Worm (Caenorhabditis elegans) whole organism, young adult: ENCODE data around the gene cyp-34A9.

Experiments
- B0019.2 ChIP-seq: fragments of 200-800 bp; sonication (Bioruptor generic); conservative IDR thresholded peaks from 2 replicates; pipeline ENCODE4 v1.3.6; 2022; ENCODE audit warnings: missing genetic modification reagents, missing genetic modification characterization, missing compliant biosample characterization
- B0035.1 ChIP-seq: sonication (generic microtip); optimal IDR thresholded peaks from 2 replicates; lab custom pipeline; 2016; ENCODE audit warnings: missing genetic modification characterization, mild to moderate bottlenecking, missing compliant biosample characterization, missing genotype, missing genetic modification reagents
- B0261.1 ChIP-seq: sonication (generic microtip); optimal IDR thresholded peaks from 2 replicates; lab custom pipeline; 2016; ENCODE audit warnings: mild to moderate bottlenecking, missing genetic modification characterization, moderate library complexity, missing compliant biosample characterization
- C17E4.6 ChIP-seq: fragments of 200-800 bp; sonication (Bioruptor generic); IDR thresholded peaks from 2 replicates; pipeline ENCODE4 v1.3.6; 2022; ENCODE audit warnings: missing genetic modification reagents, missing genetic modification characterization, missing compliant biosample characterization
- F23B12.7 ChIP-seq: sonication (generic microtip); optimal IDR thresholded peaks from 2 replicates; lab custom pipeline; 2017; ENCODE audit warnings: missing genetic modification characterization, mild to moderate bottlenecking, missing compliant biosample characterization, antibody characterized with exemption, moderate library complexity; ENCODE audit not compliant: insufficient read depth
- F37B4.10 ChIP-seq: fragments of 200-800 bp; sonication (Bioruptor generic); IDR thresholded peaks from 2 replicates; pipeline ENCODE4 v1.3.6; 2022; ENCODE audit warnings: missing genetic modification characterization, missing compliant biosample characterization
- F49E8.2 ChIP-seq: sonication (generic microtip); optimal IDR thresholded peaks from 3 replicates; lab custom pipeline; 2017; ENCODE audit warnings: missing genetic modification characterization, mild to moderate bottlenecking, missing compliant biosample characterization, antibody characterized with exemption, moderate library complexity; ENCODE audit not compliant: insufficient read depth
- K11D2.4 ChIP-seq: fragments of 200-800 bp; sonication (Bioruptor generic); IDR thresholded peaks from 2 replicates; pipeline ENCODE4 v1.3.6; 2022; ENCODE audit warnings: missing genetic modification reagents, missing genetic modification characterization, missing compliant biosample characterization
- T07F8.4 ChIP-seq: sonication (generic microtip); optimal IDR thresholded peaks from 2 replicates; lab custom pipeline; 2016; ENCODE audit warnings: mild to moderate bottlenecking, missing genetic modification characterization, moderate library complexity, missing compliant biosample characterization
- ZK185.1 ChIP-seq: sonication (generic microtip); optimal IDR thresholded peaks from 2 replicates; lab custom pipeline; 2016; ENCODE audit warnings: mild to moderate bottlenecking, missing genetic modification characterization, missing compliant biosample characterization; ENCODE audit not compliant: poor library complexity, severe bottlenecking
- ama-1 ChIP-seq, 3 experiments: fragments of 150-350 bp in 1 of 3; sonication (generic microtip) in 2 of 3; optimal IDR thresholded peaks; 2 replicates each; lab custom pipeline; 2014 to 2018; ENCODE audit warnings: missing biosample characterization in 2 of 3, missing genetic modification characterization in 2 of 3, missing genetic modification reagents in 2 of 3
- athp-1 ChIP-seq: sonication (generic microtip); optimal IDR thresholded peaks from 2 replicates; lab custom pipeline; 2017; ENCODE audit warnings: mild to moderate bottlenecking, missing genetic modification characterization, missing compliant biosample characterization
- attf-5 ChIP-seq: fragments of 200-800 bp; sonication (Bioruptor generic); optimal IDR thresholded peaks from 2 replicates; lab custom pipeline; 2018; ENCODE audit warnings: mild to moderate bottlenecking, missing genetic modification characterization, missing compliant biosample characterization
- attf-6 ChIP-seq: fragments of 200-800 bp; sonication (Bioruptor generic); IDR thresholded peaks from 2 replicates; pipeline ENCODE4 v1.3.6; 2022; ENCODE audit warnings: missing genetic modification reagents, missing genetic modification characterization, missing compliant biosample characterization
- bed-1 ChIP-seq: fragments of 200-800 bp; sonication (Bioruptor generic); IDR thresholded peaks from 2 replicates; pipeline ENCODE4 v1.3.6; 2022; ENCODE audit warnings: missing genetic modification reagents, missing genetic modification characterization, missing compliant biosample characterization
- ceh-100 ChIP-seq: fragments of 200-800 bp; sonication (Bioruptor generic); IDR thresholded peaks from 2 replicates; pipeline ENCODE4 v1.3.6; 2022; ENCODE audit warnings: missing genetic modification reagents, missing genetic modification characterization, missing compliant biosample characterization
- chd-7 ChIP-seq: sonication (generic microtip); optimal IDR thresholded peaks from 2 replicates; lab custom pipeline; 2016; ENCODE audit warnings: mild to moderate bottlenecking, missing genetic modification characterization, moderate library complexity, missing compliant biosample characterization
- dpff-1 ChIP-seq: sonication (generic microtip); optimal IDR thresholded peaks from 2 replicates; lab custom pipeline; 2017; ENCODE audit warnings: mild to moderate bottlenecking, missing genetic modification characterization, missing compliant biosample characterization
- dpl-1 ChIP-seq: fragments of 150-350 bp; optimal IDR thresholded peaks from 2 replicates; lab custom pipeline; 2014; ENCODE audit warnings: missing biosample characterization, missing genetic modification reagents, missing genetic modification characterization
- efl-1 ChIP-seq: fragments of 150-350 bp; optimal IDR thresholded peaks from 2 replicates; lab custom pipeline; 2014; ENCODE audit warnings: missing biosample characterization, missing genetic modification reagents, missing genetic modification characterization
- egl-18 ChIP-seq: fragments of 200-800 bp; sonication (Bioruptor generic); IDR thresholded peaks from 2 replicates; pipeline ENCODE4 v1.3.6; 2022; ENCODE audit warnings: missing genetic modification reagents, missing genetic modification characterization, missing compliant biosample characterization
- hlh-12 ChIP-seq: sonication (generic microtip); optimal IDR thresholded peaks from 2 replicates; lab custom pipeline; 2016; ENCODE audit warnings: missing genetic modification characterization, missing compliant biosample characterization
- hlh-26 ChIP-seq: fragments of 200-800 bp; sonication (Bioruptor generic); conservative IDR thresholded peaks from 2 replicates; pipeline ENCODE4 v1.3.6; 2022; ENCODE audit warnings: missing genetic modification reagents, missing genetic modification characterization, missing compliant biosample characterization
- hmg-1.2 ChIP-seq: fragments of 200-800 bp; sonication (Bioruptor generic); IDR thresholded peaks from 2 replicates; pipeline ENCODE4 v1.3.6; 2022; ENCODE audit warnings: missing genetic modification reagents, missing genetic modification characterization, missing compliant biosample characterization
- hsf-1 ChIP-seq: fragments of 200-800 bp; sonication (Bioruptor generic); IDR thresholded peaks from 2 replicates; pipeline ENCODE4 v1.3.6; 2022; ENCODE audit warnings: missing genetic modification reagents, missing genetic modification characterization, missing compliant biosample characterization
- lin-26 ChIP-seq: fragments of 200-800 bp; sonication (Bioruptor generic); IDR thresholded peaks from 2 replicates; pipeline ENCODE4 v1.3.6; 2022; ENCODE audit warnings: missing genetic modification reagents, missing genetic modification characterization, missing compliant biosample characterization
- lin-35 ChIP-seq, 3 experiments: fragments of 150-350 bp in 2 of 3; sonication (generic microtip) in 1 of 3; optimal IDR thresholded peaks; 2 replicates each; lab custom pipeline; 2014 to 2018; ENCODE audit warnings: missing biosample characterization in 3 of 3, missing genetic modification characterization in 3 of 3, missing genetic modification reagents in 3 of 3
- lin-40 ChIP-seq: sonication (generic microtip); optimal IDR thresholded peaks from 2 replicates; lab custom pipeline; 2016; ENCODE audit warnings: missing genetic modification characterization, mild to moderate bottlenecking, missing compliant biosample characterization, missing genotype, missing genetic modification reagents
- lir-1 ChIP-seq: fragments of 200-800 bp; sonication (Bioruptor generic); conservative IDR thresholded peaks from 2 replicates; pipeline ENCODE4 v1.3.6; 2022; ENCODE audit warnings: missing genetic modification reagents, missing genetic modification characterization, missing compliant biosample characterization
- lsl-1 ChIP-seq: fragments of 200-800 bp; sonication (Bioruptor generic); optimal IDR thresholded peaks from 2 replicates; lab custom pipeline; 2018; ENCODE audit warnings: mild to moderate bottlenecking, missing genetic modification characterization, moderate library complexity, missing compliant biosample characterization
- lsy-27 ChIP-seq: sonication (generic microtip); optimal IDR thresholded peaks from 2 replicates; lab custom pipeline; 2017; ENCODE audit warnings: missing genetic modification characterization, mild to moderate bottlenecking, missing compliant biosample characterization, antibody characterized with exemption, missing genotype, borderline replicate concordance; ENCODE audit not compliant: insufficient read depth
- madf-10 ChIP-seq: sonication (generic microtip); optimal IDR thresholded peaks from 2 replicates; lab custom pipeline; 2016; ENCODE audit warnings: mild to moderate bottlenecking, missing genetic modification characterization, missing compliant biosample characterization
- madf-8 ChIP-seq: fragments of 200-800 bp; sonication (Bioruptor generic); conservative IDR thresholded peaks from 2 replicates; pipeline ENCODE4 v1.3.6; 2022; ENCODE audit warnings: missing genetic modification reagents, missing genetic modification characterization, missing compliant biosample characterization
- mcd-1 ChIP-seq: fragments of 200-800 bp; sonication (Bioruptor generic); IDR thresholded peaks from 2 replicates; pipeline ENCODE4 v1.3.6; 2022; ENCODE audit warnings: missing genetic modification reagents, missing genetic modification characterization, missing compliant biosample characterization
- mes-4 ChIP-seq: sonication (generic microtip); optimal IDR thresholded peaks from 2 replicates; lab custom pipeline; 2016; ENCODE audit warnings: missing genotype, missing genetic modification characterization, missing compliant biosample characterization
- nhr-120 ChIP-seq: fragments of 200-800 bp; sonication (Bioruptor generic); IDR thresholded peaks from 2 replicates; pipeline ENCODE4 v1.3.6; 2022; ENCODE audit warnings: missing genetic modification characterization, missing compliant biosample characterization
- nhr-179 ChIP-seq: sonication (generic microtip); optimal IDR thresholded peaks from 2 replicates; lab custom pipeline; 2016; ENCODE audit warnings: mild to moderate bottlenecking, missing genetic modification characterization, missing compliant biosample characterization
- pbrm-1 ChIP-seq: fragments of 200-800 bp; sonication (Bioruptor generic); IDR thresholded peaks from 2 replicates; pipeline ENCODE4 v1.3.6; 2022; ENCODE audit warnings: missing genetic modification reagents, missing genetic modification characterization, missing compliant biosample characterization
- sdz-38 ChIP-seq: sonication (generic microtip); optimal IDR thresholded peaks from 2 replicates; lab custom pipeline; 2016; ENCODE audit warnings: missing genotype, missing genetic modification characterization, missing compliant biosample characterization
- sea-2 ChIP-seq: fragments of 200-800 bp; sonication (Bioruptor generic); IDR thresholded peaks from 2 replicates; pipeline ENCODE4 v1.3.6; 2022; ENCODE audit warnings: missing genetic modification characterization, missing compliant biosample characterization
- snpc-1.3 ChIP-seq: sonication (generic microtip); optimal IDR thresholded peaks from 2 replicates; lab custom pipeline; 2017; ENCODE audit warnings: missing genetic modification characterization, mild to moderate bottlenecking, missing compliant biosample characterization, antibody characterized with exemption, moderate library complexity, missing genotype, missing genetic modification reagents; ENCODE audit not compliant: insufficient read depth
- snpc-4 ChIP-seq, 5 experiments: fragments of 150-350 bp in 1 of 5; sonication (generic microtip) in 4 of 5; optimal IDR thresholded peaks; 2 replicates each; lab custom pipeline; 2014 to 2018; ENCODE audit warnings: missing genetic modification characterization in 5 of 5, missing biosample characterization in 3 of 5, antibody characterized with exemption in 2 of 5, mild to moderate bottlenecking in 2 of 5, missing compliant biosample characterization in 2 of 5, missing genotype in 2 of 5, moderate library complexity in 2 of 5, missing genetic modification reagents in 1 of 5
- tbp1 ChIP-seq: fragments of 200-800 bp; sonication (Bioruptor generic); optimal IDR thresholded peaks from 2 replicates; lab custom pipeline; 2018; ENCODE audit warnings: mild to moderate bottlenecking, missing genetic modification characterization, missing compliant biosample characterization
- xnd-1 ChIP-seq: sonication (generic microtip); optimal IDR thresholded peaks from 2 replicates; lab custom pipeline; 2016; ENCODE audit warnings: missing genotype, missing genetic modification reagents, missing genetic modification characterization, missing compliant biosample characterization
- zfh-2 ChIP-seq: fragments of 200-800 bp; sonication (Bioruptor generic); conservative IDR thresholded peaks from 2 replicates; pipeline ENCODE4 v1.3.6; 2022; ENCODE audit warnings: missing genetic modification reagents, missing genetic modification characterization, missing compliant biosample characterization
- ztf-6 ChIP-seq: fragments of 200-800 bp; sonication (Bioruptor generic); IDR thresholded peaks from 2 replicates; pipeline ENCODE4 v1.3.6; 2022; ENCODE audit warnings: missing genetic modification reagents, missing genetic modification characterization, missing compliant biosample characterization

cyp-34A9 gene

ce11 chrV:3929099-3929498 lies 41.2 kb downstream of the cyp-34A9 start, which contains the start of gene srx-64:
srx-64 (plus strand) TSS chrV:3929399.
- TF ChIP-seq B0261.1 (tag; lab: Kevin White, UChicago): no peak
- TF ChIP-seq ztf-6: no peak
- no peak for TF ChIP-seq athp-1
- TF ChIP-seq F23B12.7: no peak
- no peak for TF ChIP-seq madf-10 (tag; lab: Kevin White, UChicago)
- TF ChIP-seq tbp1 (GFP tag; lab: Kevin White, UChicago): no peak
- no peak for TF ChIP-seq lin-26
- no peak for TF ChIP-seq lir-1 (GFP tag; lab: Robert Waterston, UW)
- no peak for TF ChIP-seq lsl-1 (GFP tag; lab: Kevin White, UChicago)

ce11 chrV:3927522-3927921 lies 42.8 kb downstream of the cyp-34A9 start:
- no peak for TF ChIP-seq xnd-1
- no peak for TF ChIP-seq C17E4.6 (GFP tag; lab: Robert Waterston, UW)
- TF ChIP-seq B0019.2: no peak
- TF ChIP-seq B0035.1 (tag; lab: Kevin White, UChicago): no peak
- TF ChIP-seq hlh-12 (tag; lab: Kevin White, UChicago): no peak
- no peak for TF ChIP-seq hsf-1 (GFP tag; lab: Robert Waterston, UW)
- TF ChIP-seq nhr-179: no peak
- no peak for TF ChIP-seq F49E8.2 (tag; lab: Kevin White, UChicago)
- no peak for TF ChIP-seq K11D2.4 (GFP tag; lab: Robert Waterston, UW)
- no peak for TF ChIP-seq ama-1 (optimal IDR thresholded peaks at IDR 0.05; lab: Kevin White, UChicago)
- TF ChIP-seq ama-1 (GFP tag; optimal IDR thresholded peaks at IDR 0.05; lab: Kevin White, UChicago): no peak
- no peak for TF ChIP-seq ceh-100 (GFP tag; lab: Robert Waterston, UW)
- TF ChIP-seq attf-5 (GFP tag; lab: Kevin White, UChicago): no peak
- no peak for TF ChIP-seq dpff-1 (tag; lab: Kevin White, UChicago)
- TF ChIP-seq lir-1 (GFP tag; lab: Robert Waterston, UW): no peak
- 0 out of 2 replicates have a peak, but pooled peaks have one; percentile 30 for TF ChIP-seq egl-18
- TF ChIP-seq attf-6 (GFP tag; lab: Robert Waterston, UW): no peak
- no peak for TF ChIP-seq lsy-27 (tag; lab: Kevin White, UChicago)
- TF ChIP-seq ZK185.1: no peak
- no peak for TF ChIP-seq tbp1 (GFP tag; lab: Kevin White, UChicago)
- TF ChIP-seq hlh-26 (GFP tag; lab: Robert Waterston, UW): no peak
- TF ChIP-seq T07F8.4 (tag; lab: Kevin White, UChicago): no peak
- no peak for TF ChIP-seq madf-8 (GFP tag; lab: Robert Waterston, UW)
- no peak for TF ChIP-seq chd-7
- TF ChIP-seq nhr-120 (GFP tag; lab: Robert Waterston, UW): 0 out of 2 replicates have a peak, but pooled peaks have one; percentile 43
- TF ChIP-seq efl-1 (GFP tag; lab: Kevin White, UChicago): no peak
- TF ChIP-seq mcd-1 (GFP tag; lab: Robert Waterston, UW): no peak
- no peak for TF ChIP-seq snpc-4 (GFP tag; optimal IDR thresholded peaks at IDR 0.05; lab: Kevin White, UChicago)
- TF ChIP-seq snpc-4 (tag; optimal IDR thresholded peaks at IDR 0.05; lab: Kevin White, UChicago): peak in 2 of 4 experiments; percentile 74 to 84
- TF ChIP-seq zfh-2: no peak; the same call in 1 of the 2 replicates
- no peak for TF ChIP-seq lin-40 (tag; lab: Kevin White, UChicago)
- TF ChIP-seq lin-35 (GFP tag; optimal IDR thresholded peaks at IDR 0.05; lab: Kevin White, UChicago): no peak
- TF ChIP-seq bed-1 (GFP tag; lab: Robert Waterston, UW): no peak
- TF ChIP-seq pbrm-1 (GFP tag; lab: Robert Waterston, UW): no peak
- TF ChIP-seq dpl-1 (GFP tag; lab: Kevin White, UChicago): no peak
- TF ChIP-seq sea-2: no peak
- TF ChIP-seq F37B4.10 (GFP tag; lab: Robert Waterston, UW): 0 out of 2 replicates have a peak, but pooled peaks have one; percentile 78
- TF ChIP-seq hmg-1.2: peak; percentile 57
- no peak for TF ChIP-seq sdz-38
- no peak for TF ChIP-seq snpc-1.3
- no peak for TF ChIP-seq mes-4 (tag; lab: Kevin White, UChicago)
